Fruit fly (Drosophila melanogaster) Kc167 (cell line): ENCODE measurements around the gene ast.

Source experiments
- Myc ChIP-seq: fragments of >200 bp; optimal IDR thresholded peaks from 2 replicates; lab custom pipeline; 2017; ENCODE audit warnings: missing external identifiers
- h ChIP-seq: fragments of >200 bp; optimal IDR thresholded peaks from 3 replicates; lab custom pipeline; 2018; ENCODE audit warnings: missing external identifiers
- psq ChIP-seq: fragments of >200 bp; optimal IDR thresholded peaks from 2 replicates; lab custom pipeline; 2017; ENCODE audit warnings: missing external identifiers

dm6 chr2L:1069475-1069874, 8.3 kb upstream of the ast start:
- TF ChIP-seq psq (lab: Kevin White, UChicago) = no peak
- TF ChIP-seq Myc (lab: Kevin White, UChicago) = no peak
- TF ChIP-seq h (lab: Kevin White, UChicago) = no peak
